Fruit fly (Drosophila melanogaster) whole organism, embryonic: ENCODE results near the gene ND-B16.6.
A peak's percentile ranks its signal among the peaks of the same experiment; 100 is the strongest.

Experiments
- Aef1 ChIP-seq: fragments of 200-800 bp; sonication (Bioruptor generic); IDR thresholded peaks from 3 replicates; pipeline ENCODE4 v1.3.6; 2022; ENCODE audit warnings: missing biosample characterization, missing genetic modification characterization
- CG11560 ChIP-seq: fragments of 200-800 bp; sonication (Bioruptor generic); IDR thresholded peaks from 3 replicates; pipeline ENCODE4 v1.3.6; 2022; ENCODE audit warnings: missing biosample characterization, missing genetic modification characterization
- CG11695 ChIP-seq: fragments of 200-800 bp; sonication (Bioruptor generic); IDR thresholded peaks from 3 replicates; pipeline ENCODE4 v1.3.6; 2022; ENCODE audit warnings: missing biosample characterization, missing genetic modification characterization
- CG4424 ChIP-seq: fragments of 200-800 bp; sonication (Bioruptor generic); optimal IDR thresholded peaks from 3 replicates; lab custom pipeline; 2016; ENCODE audit warnings: missing biosample characterization, missing genetic modification characterization
- CG4707 ChIP-seq: fragments of 200-800 bp; sonication (Bioruptor generic); optimal IDR thresholded peaks from 2 replicates; lab custom pipeline; 2018; ENCODE audit warnings: missing biosample characterization, mild to moderate bottlenecking, missing genetic modification characterization, moderate library complexity
- CG5953 ChIP-seq: fragments of 200-800 bp; sonication (Bioruptor generic); IDR thresholded peaks from 2 replicates; pipeline ENCODE4 v1.3.6; 2022; ENCODE audit warnings: missing biosample characterization, missing genetic modification characterization
- CG6683 ChIP-seq: fragments of 200-800 bp; sonication (Bioruptor generic); optimal IDR thresholded peaks from 2 replicates; lab custom pipeline; 2017; ENCODE audit warnings: missing biosample characterization, mild to moderate bottlenecking, missing genetic modification characterization, missing genetic modification reagents
- CG6791 ChIP-seq: fragments of 200-800 bp; sonication (Bioruptor generic); IDR thresholded peaks from 3 replicates; pipeline ENCODE4 v1.3.6; 2022; ENCODE audit warnings: missing biosample characterization, missing genetic modification characterization; ENCODE audit not compliant: partially characterized antibody
- CG6813 ChIP-seq: fragments of 200-800 bp; sonication (Bioruptor generic); optimal IDR thresholded peaks from 2 replicates; lab custom pipeline; 2017; ENCODE audit warnings: missing biosample characterization, missing genetic modification characterization, mild to moderate bottlenecking, moderate library complexity, missing genetic modification reagents
- CG7271 ChIP-seq: fragments of 200-800 bp; sonication (Bioruptor generic); optimal IDR thresholded peaks from 2 replicates; lab custom pipeline; 2018; ENCODE audit warnings: missing biosample characterization, mild to moderate bottlenecking, missing genetic modification characterization, moderate library complexity
- CG7357 ChIP-seq: fragments of 200-800 bp; sonication (Bioruptor generic); IDR thresholded peaks from 3 replicates; pipeline ENCODE4 v1.3.6; 2022; ENCODE audit warnings: missing biosample characterization, missing genetic modification characterization
- CG7372 ChIP-seq: fragments of 200-800 bp; sonication (Bioruptor generic); IDR thresholded peaks from 2 replicates; pipeline ENCODE4 v1.3.6; 2022; ENCODE audit warnings: missing biosample characterization, missing genetic modification characterization
- CG8281 ChIP-seq: fragments of 200-800 bp; sonication (Bioruptor generic); optimal IDR thresholded peaks from 2 replicates; lab custom pipeline; 2018; ENCODE audit warnings: missing biosample characterization, mild to moderate bottlenecking, missing genetic modification characterization, moderate library complexity
- CG8924 ChIP-seq: fragments of 200-800 bp; optimal IDR thresholded peaks from 3 replicates; lab custom pipeline; 2019; ENCODE audit warnings: missing biosample characterization, mild to moderate bottlenecking, missing genetic modification characterization, moderate library complexity
- CG9932 ChIP-seq: fragments of 200-800 bp; sonication (Bioruptor generic); IDR thresholded peaks from 2 replicates; pipeline ENCODE4 v1.3.6; 2022; ENCODE audit warnings: missing biosample characterization, missing genetic modification characterization
- D19A ChIP-seq: fragments of 200-800 bp; optimal IDR thresholded peaks from 3 replicates; lab custom pipeline; 2019; ENCODE audit warnings: missing biosample characterization, mild to moderate bottlenecking, missing genetic modification characterization, moderate library complexity
- Eip74EF ChIP-seq, 2 experiments: fragments of 200-800 bp in 1 of 2; fragments of >200 bp in 1 of 2; sonication (Bioruptor generic) in 1 of 2; optimal IDR thresholded peaks; 2 replicates each; lab custom pipeline; 2017 to 2019; ENCODE audit warnings: missing biosample characterization in 2 of 2, missing genetic modification characterization in 2 of 2, mild to moderate bottlenecking in 1 of 2, moderate library complexity in 1 of 2
- Fer3 ChIP-seq: fragments of 200-800 bp; sonication (Bioruptor generic); optimal IDR thresholded peaks from 2 replicates; lab custom pipeline; 2018; ENCODE audit warnings: missing biosample characterization, mild to moderate bottlenecking, missing genetic modification characterization, moderate library complexity
- Gug ChIP-seq: fragments of 200-800 bp; sonication (Bioruptor generic); IDR thresholded peaks from 4 replicates; pipeline ENCODE4 v1.3.6; 2022; ENCODE audit warnings: missing biosample characterization, missing genetic modification characterization
- Hr78 ChIP-seq, 2 experiments: fragments of 200-800 bp in 1 of 2; fragments of >200 bp in 1 of 2; sonication (Bioruptor generic) in 1 of 2; optimal IDR thresholded peaks; 2 replicates each; lab custom pipeline; 2017 to 2019; ENCODE audit warnings: missing biosample characterization in 2 of 2, missing genetic modification characterization in 2 of 2, mild to moderate bottlenecking in 1 of 2, moderate library complexity in 1 of 2
- Mes4 ChIP-seq: fragments of 200-800 bp; sonication (Bioruptor generic); optimal IDR thresholded peaks from 2 replicates; lab custom pipeline; 2016; ENCODE audit warnings: missing biosample characterization, missing genetic modification characterization
- Stat92E ChIP-seq, 3 experiments: fragments of >200 bp in 2 of 3; fragments of 200-800 bp in 1 of 3; sonication (Bioruptor generic) in 1 of 3; optimal IDR thresholded peaks; 2 replicates each; lab custom pipeline; 2017 to 2019; ENCODE audit warnings: missing biosample characterization in 3 of 3, missing genetic modification characterization in 3 of 3, mild to moderate bottlenecking in 1 of 3, moderate library complexity in 1 of 3
- Usf ChIP-seq: fragments of 200-800 bp; sonication (Bioruptor generic); optimal IDR thresholded peaks from 2 replicates; lab custom pipeline; 2017; ENCODE audit warnings: missing genotype, missing biosample characterization, missing genetic modification characterization
- abd-A ChIP-seq: fragments of 200-800 bp; sonication (Bioruptor generic); optimal IDR thresholded peaks from 3 replicates; lab custom pipeline; 2019; ENCODE audit warnings: missing biosample characterization, mild to moderate bottlenecking, missing genetic modification characterization, moderate library complexity
- bab2 ChIP-seq: fragments of 200-800 bp; sonication (Bioruptor generic); optimal IDR thresholded peaks from 2 replicates; lab custom pipeline; 2016; ENCODE audit warnings: missing biosample characterization, missing genetic modification characterization
- bowl ChIP-seq: fragments of 200-800 bp; sonication (Bioruptor generic); IDR thresholded peaks from 2 replicates; pipeline ENCODE4 v1.3.6; 2022; ENCODE audit warnings: missing biosample characterization, missing genetic modification characterization
- bsh ChIP-seq, 2 experiments: fragments of 200-800 bp; sonication (Bioruptor generic); optimal IDR thresholded peaks; 2 replicates each; lab custom pipeline; 2017 to 2018; ENCODE audit warnings: mild to moderate bottlenecking in 2 of 2, missing biosample characterization in 2 of 2, missing genetic modification characterization in 2 of 2, moderate library complexity in 1 of 2
- crol ChIP-seq: fragments of 200-800 bp; sonication (Bioruptor generic); IDR thresholded peaks from 2 replicates; pipeline ENCODE4 v1.3.6; 2022; ENCODE audit warnings: missing biosample characterization, missing genetic modification characterization
- crp ChIP-seq, 2 experiments: fragments of 200-800 bp; sonication (Bioruptor generic); optimal IDR thresholded peaks; 2 replicates in 1 of 2; 3 replicates in 1 of 2; lab custom pipeline; 2017; ENCODE audit warnings: missing biosample characterization in 2 of 2, missing genetic modification characterization in 2 of 2, mild to moderate bottlenecking in 1 of 2, moderate library complexity in 1 of 2
- gce ChIP-seq: fragments of 200-800 bp; sonication (Bioruptor generic); IDR thresholded peaks from 3 replicates; pipeline ENCODE4 v1.3.6; 2022; ENCODE audit warnings: missing biosample characterization, missing genetic modification characterization
- gt ChIP-seq: fragments of 200-800 bp; sonication (Bioruptor generic); IDR thresholded peaks from 2 replicates; pipeline ENCODE4 v1.3.6; 2022; ENCODE audit warnings: missing biosample characterization, missing genetic modification characterization
- inv ChIP-seq: fragments of 200-800 bp; sonication (Bioruptor generic); IDR thresholded peaks from 2 replicates; pipeline ENCODE4 v1.3.6; 2022; ENCODE audit warnings: missing biosample characterization, missing genetic modification characterization; ENCODE audit not compliant: partially characterized antibody
- jigr1 ChIP-seq: fragments of 200-800 bp; sonication (Bioruptor generic); IDR thresholded peaks from 3 replicates; pipeline ENCODE4 v1.3.6; 2022; ENCODE audit warnings: missing biosample characterization, missing genetic modification characterization
- lbe ChIP-seq: fragments of 200-800 bp; sonication (Bioruptor generic); optimal IDR thresholded peaks from 2 replicates; lab custom pipeline; 2016; ENCODE audit warnings: missing biosample characterization, mild to moderate bottlenecking, missing genetic modification characterization
- mirr ChIP-seq: fragments of 200-800 bp; sonication (Bioruptor generic); optimal IDR thresholded peaks from 3 replicates; lab custom pipeline; 2018; ENCODE audit warnings: missing biosample characterization, mild to moderate bottlenecking, missing genetic modification characterization
- nau ChIP-seq: fragments of 200-800 bp; sonication (Bioruptor generic); optimal IDR thresholded peaks from 3 replicates; lab custom pipeline; 2017; ENCODE audit warnings: missing biosample characterization, mild to moderate bottlenecking, missing genetic modification characterization, missing genetic modification reagents
- nom ChIP-seq: fragments of 200-800 bp; sonication (Bioruptor generic); optimal IDR thresholded peaks from 2 replicates; lab custom pipeline; 2017; ENCODE audit warnings: missing biosample characterization, missing genetic modification characterization, mild to moderate bottlenecking, moderate library complexity, missing genetic modification reagents
- pnt ChIP-seq: fragments of 200-800 bp; sonication (Bioruptor generic); optimal IDR thresholded peaks from 3 replicates; lab custom pipeline; 2016; ENCODE audit warnings: missing biosample characterization, missing genetic modification characterization
- pros ChIP-seq: fragments of 200-800 bp; sonication (Bioruptor generic); optimal IDR thresholded peaks from 3 replicates; lab custom pipeline; 2019; ENCODE audit warnings: missing biosample characterization, mild to moderate bottlenecking, missing genetic modification characterization, moderate library complexity
- pum ChIP-seq: fragments of 200-800 bp; sonication (Bioruptor generic); optimal IDR thresholded peaks from 2 replicates; lab custom pipeline; 2016; ENCODE audit warnings: missing biosample characterization, missing genetic modification characterization
- row ChIP-seq: fragments of 200-800 bp; sonication (Bioruptor generic); IDR thresholded peaks from 3 replicates; pipeline ENCODE4 v1.3.6; 2022; ENCODE audit warnings: missing biosample characterization, missing genetic modification characterization
- run ChIP-seq: fragments of 200-800 bp; sonication (Bioruptor generic); optimal IDR thresholded peaks from 3 replicates; lab custom pipeline; 2018; ENCODE audit warnings: missing biosample characterization, mild to moderate bottlenecking, missing genetic modification characterization
- slp2 ChIP-seq: fragments of 200-800 bp; sonication (Bioruptor generic); optimal IDR thresholded peaks from 2 replicates; lab custom pipeline; 2016; ENCODE audit warnings: missing biosample characterization, missing genetic modification characterization
- trem ChIP-seq: fragments of 200-800 bp; optimal IDR thresholded peaks from 3 replicates; lab custom pipeline; 2019; ENCODE audit warnings: missing biosample characterization, mild to moderate bottlenecking, missing genetic modification characterization, moderate library complexity
- unpg ChIP-seq: fragments of 200-800 bp; sonication (Bioruptor generic); optimal IDR thresholded peaks from 3 replicates; lab custom pipeline; 2018; ENCODE audit warnings: missing biosample characterization, mild to moderate bottlenecking, missing genetic modification characterization, moderate library complexity
- wdn ChIP-seq: fragments of 200-800 bp; sonication (Bioruptor generic); IDR thresholded peaks from 2 replicates; pipeline ENCODE4 v1.3.6; 2022; ENCODE audit warnings: missing biosample characterization, missing genetic modification characterization
- z ChIP-seq: fragments of 200-800 bp; sonication (Bioruptor generic); IDR thresholded peaks from 3 replicates; pipeline ENCODE4 v1.3.6; 2022; ENCODE audit warnings: missing biosample characterization, missing genetic modification characterization
- zen ChIP-seq: fragments of 200-800 bp; sonication (Bioruptor generic); optimal IDR thresholded peaks from 3 replicates; lab custom pipeline; 2018; ENCODE audit warnings: missing biosample characterization, mild to moderate bottlenecking, missing genetic modification characterization, moderate library complexity
- zfh1 ChIP-seq: fragments of 200-800 bp; sonication (Bioruptor generic); IDR thresholded peaks from 3 replicates; pipeline ENCODE4 v1.3.6; 2022; ENCODE audit warnings: missing biosample characterization, missing genetic modification characterization

Gene ND-B16.6

dm6 chrX:6340593-6341068 is 9.6 kb downstream of the ND-B16.6 start (continued):
- TF ChIP-seq Gug (GFP tag; lab: Robert Waterston, UW) (peak; percentile 35; the same call in 1 of the 4 replicates), crol (no peak), CG8924 (tag; lab: Kevin White, UChicago) (peak; percentile 84), z (GFP tag; lab: Robert Waterston, UW) (no peak), run (tag; lab: Kevin White, UChicago) (peak; percentile 61), pnt (GFP tag; lab: Kevin White, UChicago) (no peak), Usf (peak; percentile 67), trem (peak; percentile 55), CG8281 (tag; lab: Kevin White, UChicago) (peak; percentile 53), nom (peak; percentile 97), lbe (peak; percentile 68), bsh (GFP tag; optimal IDR thresholded peaks at IDR 0.05; lab: Kevin White, UChicago) (peak; percentile 62 to 86), gce (GFP tag; lab: Robert Waterston, UW) (no peak), abd-A (no peak), Fer3 (tag; lab: Kevin White, UChicago) (peak; percentile 62), crp (GFP tag; optimal IDR thresholded peaks at IDR 0.05; lab: Kevin White, UChicago) (peak in 1 of 2 experiments; percentile 21), CG4424 (GFP tag; lab: Kevin White, UChicago) (peak; percentile 68), CG6683 (peak; percentile 57), gt (GFP tag; lab: Robert Waterston, UW) (no peak), slp2 (GFP tag; lab: Kevin White, UChicago) (peak; percentile 1), zen (no peak), bab2 (GFP tag; lab: Kevin White, UChicago) (peak; percentile 6), CG5953 (GFP tag; lab: Robert Waterston, UW) (no peak), unpg (GFP tag; lab: Kevin White, UChicago) (peak; percentile 72), CG11695 (peak; percentile 80; the same call in 2 of the 3 replicates), row (GFP tag; lab: Robert Waterston, UW) (peak; percentile 69; the same call in 2 of the 3 replicates), CG7357 (0 out of 3 replicates have a peak, but pooled peaks have one; percentile 40), Stat92E (GFP tag; optimal IDR thresholded peaks at IDR 0.05; lab: Kevin White, UChicago) (no peak), bowl (GFP tag; lab: Robert Waterston, UW) (0 out of 2 replicates have a peak, but pooled peaks have one; percentile 43), pros (GFP tag; lab: Kevin White, UChicago) (no peak), jigr1 (GFP tag; lab: Robert Waterston, UW) (no peak), Aef1 (peak; percentile 40; the same call in 1 of the 3 replicates), CG4707 (GFP tag; lab: Kevin White, UChicago) (peak; percentile 29), inv (GFP tag; lab: Robert Waterston, UW) (no peak), wdn (peak; percentile 50; the same call in 1 of the 2 replicates), zfh1 (GFP tag; lab: Robert Waterston, UW) (0 out of 3 replicates have a peak, but pooled peaks have one; percentile 38), nau (peak; percentile 81), CG7372 (peak; percentile 82), CG9932 (GFP tag; lab: Robert Waterston, UW) (peak; percentile 66), Eip74EF (GFP tag; optimal IDR thresholded peaks at IDR 0.05; lab: Kevin White, UChicago) (peak in 1 of 2 experiments; percentile 83), D19A (tag; lab: Kevin White, UChicago) (peak; percentile 70), CG11560 (tag; lab: Robert Waterston, UW) (no peak), Hr78 (GFP tag; optimal IDR thresholded peaks at IDR 0.05; lab: Kevin White, UChicago) (peak in 1 of 2 experiments; percentile 42), CG7271 (tag; lab: Kevin White, UChicago) (no peak), Mes4 (GFP tag; lab: Kevin White, UChicago) (no peak), CG6813 (GFP tag; lab: Kevin White, UChicago) (peak; percentile 63), mirr (GFP tag; lab: Kevin White, UChicago) (peak; percentile 42), CG6791 (GFP tag; lab: Robert Waterston, UW) (no peak), pum (GFP tag; lab: Kevin White, UChicago) (peak; percentile 2)
